Worm (Caenorhabditis elegans) whole organism, L3 larva: Measurements from ENCODE around the gene R09H10.7.

Experiments used
- R02D3.7 ChIP-seq: fragments of 150-350 bp; optimal IDR thresholded peaks from 2 replicates; lab custom pipeline; 2014; ENCODE audit warnings: missing biosample characterization, missing genetic modification characterization
- ama-1 ChIP-seq: fragments of 150-350 bp; optimal IDR thresholded peaks from 2 replicates; lab custom pipeline; 2018
- ceh-16 ChIP-seq: sonication (generic microtip); optimal IDR thresholded peaks from 2 replicates; lab custom pipeline; 2017; ENCODE audit warnings: missing biosample characterization, missing genetic modification characterization
- ceh-28 ChIP-seq: fragments of 150-350 bp; optimal IDR thresholded peaks from 2 replicates; lab custom pipeline; 2014; ENCODE audit warnings: missing biosample characterization, missing genetic modification reagents, missing genetic modification characterization
- ceh-82 ChIP-seq: fragments of 150-350 bp; optimal IDR thresholded peaks from 2 replicates; lab custom pipeline; 2014; ENCODE audit warnings: missing biosample characterization, missing genetic modification characterization
- daf-12 ChIP-seq: fragments of 150-350 bp; optimal IDR thresholded peaks from 2 replicates; lab custom pipeline; 2014; ENCODE audit warnings: missing biosample characterization, missing genetic modification reagents, missing genetic modification characterization
- elt-1 ChIP-seq: fragments of 150-350 bp; optimal IDR thresholded peaks from 2 replicates; lab custom pipeline; 2014; ENCODE audit warnings: missing biosample characterization, missing genetic modification characterization
- elt-2 ChIP-seq: sonication (generic microtip); optimal IDR thresholded peaks from 2 replicates; lab custom pipeline; 2016; ENCODE audit warnings: missing genetic modification reagents, mild to moderate bottlenecking, missing genetic modification characterization, missing compliant biosample characterization
- elt-3 ChIP-seq, 3 experiments: fragments of 150-350 bp in 1 of 3; sonication (generic microtip) in 2 of 3; optimal IDR thresholded peaks; 2 replicates in 2 of 3; 4 replicates in 1 of 3; lab custom pipeline; 2014 to 2017; ENCODE audit warnings: missing biosample characterization in 3 of 3, missing genetic modification characterization in 3 of 3
- fkh-10 ChIP-seq: sonication (generic microtip); optimal IDR thresholded peaks from 2 replicates; lab custom pipeline; 2017; ENCODE audit warnings: missing biosample characterization, missing genetic modification reagents, missing genetic modification characterization
- fkh-2 ChIP-seq: fragments of 150-350 bp; optimal IDR thresholded peaks from 2 replicates; lab custom pipeline; 2014; ENCODE audit warnings: missing biosample characterization, missing genetic modification reagents, missing genetic modification characterization
- jun-1 ChIP-seq: fragments of 150-350 bp; optimal IDR thresholded peaks from 2 replicates; lab custom pipeline; 2014; ENCODE audit warnings: missing biosample characterization, missing genetic modification reagents, missing genetic modification characterization
- lin-15B ChIP-seq: fragments of 150-350 bp; optimal IDR thresholded peaks from 2 replicates; lab custom pipeline; 2014; ENCODE audit warnings: missing biosample characterization, missing genetic modification characterization
- lin-39 ChIP-seq: fragments of 150-350 bp; optimal IDR thresholded peaks from 2 replicates; lab custom pipeline; 2018; ENCODE audit warnings: missing biosample characterization, missing genetic modification reagents, missing genetic modification characterization
- lsy-12 ChIP-seq: sonication (generic microtip); optimal IDR thresholded peaks from 2 replicates; lab custom pipeline; 2016; ENCODE audit warnings: mild to moderate bottlenecking, missing genetic modification characterization, missing compliant biosample characterization
- mml-1 ChIP-seq: fragments of 150-350 bp; sonication (generic microtip); optimal IDR thresholded peaks from 3 replicates; lab custom pipeline; 2014; ENCODE audit warnings: missing biosample characterization, missing genetic modification characterization
- nfya-1 ChIP-seq: sonication (generic microtip); optimal IDR thresholded peaks from 2 replicates; lab custom pipeline; 2017; ENCODE audit warnings: missing genetic modification characterization, mild to moderate bottlenecking, missing compliant biosample characterization, antibody characterized with exemption, moderate library complexity; ENCODE audit not compliant: insufficient read depth
- nhr-12 ChIP-seq: fragments of 150-350 bp; optimal IDR thresholded peaks from 2 replicates; lab custom pipeline; 2014; ENCODE audit warnings: missing biosample characterization, missing genetic modification characterization
- nhr-23 ChIP-seq: fragments of 150-350 bp; optimal IDR thresholded peaks from 2 replicates; lab custom pipeline; 2014; ENCODE audit warnings: missing biosample characterization, missing genetic modification reagents, missing genetic modification characterization
- nhr-25 ChIP-seq: sonication (generic microtip); optimal IDR thresholded peaks from 2 replicates; lab custom pipeline; 2017; ENCODE audit warnings: missing biosample characterization, missing genetic modification characterization
- nhr-43 ChIP-seq: sonication (generic microtip); optimal IDR thresholded peaks from 2 replicates; lab custom pipeline; 2016; ENCODE audit warnings: mild to moderate bottlenecking, missing genetic modification characterization, missing compliant biosample characterization; ENCODE audit not compliant: poor library complexity, severe bottlenecking
- nhr-67 ChIP-seq: fragments of 150-350 bp; optimal IDR thresholded peaks from 2 replicates; lab custom pipeline; 2014; ENCODE audit warnings: missing biosample characterization, missing genetic modification characterization
- nhr-76 ChIP-seq: fragments of 150-350 bp; sonication (generic microtip); optimal IDR thresholded peaks from 5 replicates; lab custom pipeline; 2014; ENCODE audit warnings: missing biosample characterization, missing genetic modification characterization
- nhr-77 ChIP-seq: fragments of 150-350 bp; optimal IDR thresholded peaks from 2 replicates; lab custom pipeline; 2014; ENCODE audit warnings: missing biosample characterization, missing genetic modification characterization
- pha-4 ChIP-seq: fragments of 150-350 bp; optimal IDR thresholded peaks from 2 replicates; lab custom pipeline; 2014; ENCODE audit warnings: missing biosample characterization, missing genetic modification reagents, missing genetic modification characterization
- pqm-1 ChIP-seq: fragments of 150-350 bp; optimal IDR thresholded peaks from 2 replicates; lab custom pipeline; 2017; ENCODE audit warnings: missing biosample characterization, missing genetic modification characterization, inconsistent platforms
- snpc-4 ChIP-seq: fragments of 150-350 bp; optimal IDR thresholded peaks from 2 replicates; lab custom pipeline; 2014; ENCODE audit warnings: missing biosample characterization, missing genetic modification characterization
- tbx-2 ChIP-seq: sonication (generic microtip); optimal IDR thresholded peaks from 2 replicates; lab custom pipeline; 2016; ENCODE audit warnings: mild to moderate bottlenecking, missing genetic modification characterization, missing compliant biosample characterization
- unc-39 ChIP-seq: sonication (generic microtip); optimal IDR thresholded peaks from 4 replicates; lab custom pipeline; 2017; ENCODE audit warnings: missing biosample characterization, missing genetic modification characterization
- zag-1 ChIP-seq: fragments of 150-350 bp; optimal IDR thresholded peaks from 2 replicates; lab custom pipeline; 2014; ENCODE audit warnings: missing biosample characterization, missing genetic modification characterization

R09H10.7 gene

ce11 chrIV:10614918-10615477 is 5.9 kb upstream of the R09H10.7 start, which contains the start of gene ptr-14 (continued):
- no peak for TF ChIP-seq lin-39 (tag; lab: Kevin White, UChicago)
- TF ChIP-seq R02D3.7 (tag; lab: Kevin White, UChicago), result no peak
- TF ChIP-seq mml-1 (tag; lab: Kevin White, UChicago), result no peak
- no peak for TF ChIP-seq snpc-4
- TF ChIP-seq elt-3 (tag; optimal IDR thresholded peaks at IDR 0.05; lab: Kevin White, UChicago), result no peak
- TF ChIP-seq pqm-1 (tag; lab: Kevin White, UChicago), result no peak
- TF ChIP-seq pha-4 (tag; lab: Kevin White, UChicago), result no peak
- TF ChIP-seq nhr-43 (tag; lab: Kevin White, UChicago), result peak; percentile 53
- TF ChIP-seq ceh-28 (tag; lab: Kevin White, UChicago), result no peak
- TF ChIP-seq fkh-2 (tag; lab: Kevin White, UChicago), result no peak
- no peak for TF ChIP-seq lin-15B (tag; lab: Kevin White, UChicago)

- TF ChIP-seq nhr-76 (tag; lab: Kevin White, UChicago), result no peak
- no peak for TF ChIP-seq ceh-28 (tag; lab: Kevin White, UChicago)
- TF ChIP-seq nfya-1 (tag; lab: Kevin White, UChicago), result no peak
- TF ChIP-seq daf-12 (tag; lab: Kevin White, UChicago), result no peak
- TF ChIP-seq nhr-43 (tag; lab: Kevin White, UChicago), result no peak
- no peak for TF ChIP-seq snpc-4
- no peak for TF ChIP-seq zag-1
- TF ChIP-seq, all 47 proteins: peak for 0
Observed at ce11 chrIV:10616366-10616765, 4.5 kb upstream of the R09H10.7 start.

DNA sequence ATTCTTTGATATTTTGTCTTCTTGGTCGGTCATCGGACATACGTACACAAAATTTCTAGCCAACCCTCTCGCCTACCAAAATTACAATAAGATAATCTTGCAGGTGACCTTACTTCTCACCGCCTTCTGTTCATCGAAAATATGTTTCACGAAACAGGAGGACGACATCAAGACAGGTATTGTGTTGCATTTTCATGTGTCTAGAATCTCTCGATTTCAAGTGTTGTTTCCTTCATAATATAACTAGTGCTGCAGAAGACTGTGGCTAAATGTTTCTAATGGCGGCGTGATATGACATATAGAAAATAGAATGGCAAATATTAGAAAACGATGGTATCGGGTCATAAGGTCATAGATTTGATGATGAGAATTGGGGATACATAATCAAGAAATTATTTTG is 3.8 kb upstream of the R09H10.7 start:
- TF ChIP-seq ceh-16 (tag; lab: Kevin White, UChicago) (no peak), nhr-77 (no peak), ceh-28 (tag; lab: Kevin White, UChicago) (no peak), ceh-82 (tag; lab: Kevin White, UChicago) (no peak), nhr-25 (peak; percentile 92), nhr-23 (tag; lab: Kevin White, UChicago) (peak; percentile 26), nhr-12 (no peak), fkh-10 (GFP tag; lab: Kevin White, UChicago) (no peak), lin-39 (tag; lab: Kevin White, UChicago) (no peak), nhr-43 (tag; lab: Kevin White, UChicago) (peak; percentile 21), unc-39 (tag; lab: Kevin White, UChicago) (no peak), ama-1 (lab: Kevin White, UChicago) (no peak), jun-1 (tag; lab: Kevin White, UChicago) (no peak), fkh-2 (tag; lab: Kevin White, UChicago) (no peak), elt-1 (tag; lab: Kevin White, UChicago) (no peak), daf-12 (tag; lab: Kevin White, UChicago) (no peak), snpc-4 (no peak), tbx-2 (tag; lab: Kevin White, UChicago) (no peak)
- TF ChIP-seq, all 47 proteins: peak for 3

ce11 chrIV:10628724-10629123 is 7.8 kb downstream of the R09H10.7 start, which contains the start of gene R09H10.5:
R09H10.5 (minus strand) TSS chrIV:10628829.
- TF ChIP-seq pqm-1 (tag; lab: Kevin White, UChicago), result peak; percentile 78
- no peak for TF ChIP-seq snpc-4
- TF ChIP-seq elt-3 (tag; optimal IDR thresholded peaks at IDR 0.05; lab: Kevin White, UChicago), result no peak
- TF ChIP-seq lsy-12 (tag; lab: Kevin White, UChicago), result no peak
- TF ChIP-seq elt-2 (tag; lab: Kevin White, UChicago), result peak; percentile 80
- TF ChIP-seq nhr-67, result no peak
- TF ChIP-seq R02D3.7 (tag; lab: Kevin White, UChicago), result no peak

DNA sequence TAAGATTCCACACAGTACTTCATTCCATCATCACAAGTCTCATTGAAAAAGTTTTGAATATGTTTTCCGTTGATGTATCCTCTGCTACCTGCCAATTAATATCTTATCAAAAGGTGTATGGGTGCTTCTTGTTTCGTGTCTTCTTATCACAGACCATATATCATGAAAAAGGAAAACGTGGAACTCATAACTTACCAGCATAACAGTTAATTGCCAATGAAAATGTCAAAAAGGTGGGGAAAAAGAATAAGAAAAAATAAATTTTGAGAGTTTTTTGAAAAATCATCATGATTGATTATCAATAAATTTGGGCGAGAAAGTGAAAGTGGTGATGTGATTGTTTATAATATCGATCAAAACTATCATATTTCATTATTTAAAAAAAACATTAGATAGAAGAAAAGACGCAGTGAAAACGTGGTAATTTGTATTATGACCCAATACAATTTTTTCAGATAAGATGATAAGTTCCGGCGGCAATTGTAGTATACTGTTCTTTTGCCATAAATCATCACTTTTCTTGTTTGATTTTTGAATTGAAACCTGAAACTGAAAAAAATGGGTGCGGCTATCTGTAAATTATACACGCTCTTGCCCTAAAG is 10.1 kb downstream of the R09H10.7 start, which contains the start of gene F56C4.4:
F56C4.4 (minus strand) TSS at position 315 of the 602 bp plus-strand sequence.
- peak; percentile 84 for TF ChIP-seq elt-2 (tag; lab: Kevin White, UChicago)
- TF ChIP-seq lsy-12 (tag; lab: Kevin White, UChicago), result no peak
- peak; percentile 10 for TF ChIP-seq pqm-1 (tag; lab: Kevin White, UChicago)
- TF ChIP-seq, all 47 proteins: peak for 2
